Worm (Caenorhabditis elegans): ENCODE measurements around the gene ceh-19.

ceh-19 gene

ce11 chrIV:7938834-7939233 lies 16.9 kb downstream of the ceh-19 start, which contains the start of gene F20D12.7:
Gene F20D12.7 (minus strand): TSS chrIV:7938934.
- TF ChIP-seq nfya-2 (GFP tag; IDR thresholded peaks at IDR 0.05) = no peak
- TF ChIP-seq unc-130 (GFP tag; optimal IDR thresholded peaks at IDR 0.05) = no peak
- no peak for TF ChIP-seq zfh-2 (GFP tag; conservative IDR thresholded peaks at IDR 0.05)
- no peak for TF ChIP-seq nhr-179 (tag; optimal IDR thresholded peaks at IDR 0.05)
- no peak for TF ChIP-seq efl-1 (GFP tag; optimal IDR thresholded peaks at IDR 0.05)
- TF ChIP-seq lin-40 (tag; optimal IDR thresholded peaks at IDR 0.05) = no peak
- TF ChIP-seq Y53G8AR.9 (GFP tag; conservative IDR thresholded peaks at IDR 0.05) = no peak
- no peak for TF ChIP-seq Y95B8A.8 (GFP tag; IDR thresholded peaks at IDR 0.05)
- TF ChIP-seq F39B2.1 (GFP tag; IDR thresholded peaks at IDR 0.05) = no peak
- TF ChIP-seq F55B11.4 (tag; optimal IDR thresholded peaks at IDR 0.05; ENCODE audit: borderline replicate concordance, insufficient read depth) = no peak
- TF ChIP-seq sdz-38 (tag; optimal IDR thresholded peaks at IDR 0.05) = no peak
- TF ChIP-seq F57C9.4 (tag; optimal IDR thresholded peaks at IDR 0.05) = no peak
- TF ChIP-seq bed-1 (GFP tag; IDR thresholded peaks at IDR 0.05) = no peak
- TF ChIP-seq zim-3 (tag; optimal IDR thresholded peaks at IDR 0.05) = no peak
- no peak for TF ChIP-seq fkh-3 (tag; optimal IDR thresholded peaks at IDR 0.05)
- TF ChIP-seq ceh-27 (GFP tag; optimal IDR thresholded peaks at IDR 0.05) = no peak
- TF ChIP-seq bed-2 (GFP tag; IDR thresholded peaks at IDR 0.05) = no peak
- TF ChIP-seq T26A5.8 (tag; optimal IDR thresholded peaks at IDR 0.05) = no peak

- TF ChIP-seq lsy-27 (tag; optimal IDR thresholded peaks at IDR 0.05; ENCODE audit: borderline replicate concordance, insufficient read depth) = no peak
- TF ChIP-seq hlh-26 (GFP tag; conservative IDR thresholded peaks at IDR 0.05) = no peak
- TF ChIP-seq D2030.7 (GFP tag; IDR thresholded peaks at IDR 0.05) = no peak
- no peak for TF ChIP-seq Y53G8AR.9 (GFP tag; conservative IDR thresholded peaks at IDR 0.05)
- TF ChIP-seq F55B11.4 (tag; optimal IDR thresholded peaks at IDR 0.05; ENCODE audit: borderline replicate concordance, insufficient read depth) = no peak
- TF ChIP-seq bed-2 (GFP tag; IDR thresholded peaks at IDR 0.05) = no peak
Measured at ce11 chrIV:7933733-7934132, 22.0 kb downstream of the ceh-19 start, which contains the start of gene bbs-2. Gene bbs-2 (plus strand): TSS chrIV:7934033.

ce11 chrIV:7931873-7932272 lies 23.9 kb downstream of the ceh-19 start:
- TF ChIP-seq nhr-179 (tag; optimal IDR thresholded peaks at IDR 0.05) (no peak), ztf-3 (GFP tag; optimal IDR thresholded peaks at IDR 0.05) (no peak)

- TF ChIP-seq madf-3 (GFP tag; IDR thresholded peaks at IDR 0.05) (no peak), ceh-79 (tag; optimal IDR thresholded peaks at IDR 0.05) (no peak), ccch-3 (GFP tag; optimal IDR thresholded peaks at IDR 0.05) (no peak), aptf-3 (GFP tag; IDR thresholded peaks at IDR 0.05) (no peak), lin-40 (tag; optimal IDR thresholded peaks at IDR 0.05) (no peak), unc-62 (GFP tag; optimal IDR thresholded peaks at IDR 0.05) (no peak), dpff-1 (tag; optimal IDR thresholded peaks at IDR 0.05) (no peak), ama-1 (optimal IDR thresholded peaks at IDR 0.05) (no peak), ama-1 (GFP tag; optimal IDR thresholded peaks at IDR 0.05) (no peak)
Measured at ce11 chrIV:7927852-7928251, 27.9 kb downstream of the ceh-19 start, which contains the start of gene gcy-8. Gene gcy-8 (plus strand): TSS chrIV:7928152.

ce11 chrIV:7927218-7927617 lies 28.5 kb downstream of the ceh-19 start, which contains the start of gene C49H3.12:
Gene C49H3.12 (minus strand): TSS chrIV:7927318.
- TF ChIP-seq mxl-1 (tag; optimal IDR thresholded peaks at IDR 0.05) = no peak

All from whole organism, young adult.